Fruit fly (Drosophila melanogaster): ENCODE data around the gene CG42716.

The CG42716 gene

dm6 chr3L:16052145-16053025 lies 18.8 kb downstream of the CG42716 start:
- TF ChIP-seq CG32121 (GFP tag; IDR thresholded peaks at IDR 0.05) (no peak), Pif1A (GFP tag; optimal IDR thresholded peaks at IDR 0.05) (peak; percentile 50), CG9948 (tag; optimal IDR thresholded peaks at IDR 0.05) (no peak), D1 (tag; optimal IDR thresholded peaks at IDR 0.05) (peak; percentile 8), CG34367 (tag; optimal IDR thresholded peaks at IDR 0.05) (no peak), EcR (GFP tag; optimal IDR thresholded peaks at IDR 0.05) (peak; percentile 33), CG8301 (tag; optimal IDR thresholded peaks at IDR 0.05) (peak; percentile 13), CG15710 (tag; optimal IDR thresholded peaks at IDR 0.05) (no peak), rn (GFP tag; IDR thresholded peaks at IDR 0.05) (no peak), CG12605 (GFP tag; IDR thresholded peaks at IDR 0.05) (no peak), CG4496 (GFP tag; IDR thresholded peaks at IDR 0.05) (0 out of 3 replicates have a peak, but pooled peaks have one; percentile 13), Snoo (tag; optimal IDR thresholded peaks at IDR 0.05) (no peak), Ets98B (GFP tag; IDR thresholded peaks at IDR 0.05) (0 out of 2 replicates have a peak, but pooled peaks have one; percentile 12), Pif1B (GFP tag; optimal IDR thresholded peaks at IDR 0.05) (peak; percentile 45), CG17806 (tag; optimal IDR thresholded peaks at IDR 0.05) (no peak), CG13204 (GFP tag; optimal IDR thresholded peaks at IDR 0.05) (peak; percentile 8), CG14655 (GFP tag; optimal IDR thresholded peaks at IDR 0.05) (peak; percentile 13), CG10348 (GFP tag; IDR thresholded peaks at IDR 0.05) (no peak), CG8159 (tag; optimal IDR thresholded peaks at IDR 0.05) (peak; percentile 25), fd96Ca (GFP tag; IDR thresholded peaks at IDR 0.05) (peak; percentile 21; the same call in 1 of the 3 replicates), gl (tag; optimal IDR thresholded peaks at IDR 0.05) (peak; percentile 45)

- no peak for TF ChIP-seq Ets98B (GFP tag; IDR thresholded peaks at IDR 0.05)
These were observed 19.5 kb downstream of the CG42716 start for dm6 chr3L:16053026-16053556.

dm6 chr3L:16054095-16054494 lies 20.5 kb downstream of the CG42716 start:
- TF ChIP-seq CG14655 (GFP tag; optimal IDR thresholded peaks at IDR 0.05) (peak; percentile 34), EcR (GFP tag; optimal IDR thresholded peaks at IDR 0.05) (no peak), CG17806 (tag; optimal IDR thresholded peaks at IDR 0.05) (no peak), gl (tag; optimal IDR thresholded peaks at IDR 0.05) (no peak), CG15710 (tag; optimal IDR thresholded peaks at IDR 0.05) (peak; percentile 10), rn (GFP tag; IDR thresholded peaks at IDR 0.05) (no peak), CG8301 (tag; optimal IDR thresholded peaks at IDR 0.05) (peak; percentile 31), CG10348 (GFP tag; IDR thresholded peaks at IDR 0.05) (no peak), CG9948 (tag; optimal IDR thresholded peaks at IDR 0.05) (peak; percentile 17), Ets98B (GFP tag; IDR thresholded peaks at IDR 0.05) (peak; percentile 35; the same call in 1 of the 2 replicates), Snoo (tag; optimal IDR thresholded peaks at IDR 0.05) (no peak), CG13204 (GFP tag; optimal IDR thresholded peaks at IDR 0.05) (no peak), CG12605 (GFP tag; IDR thresholded peaks at IDR 0.05) (no peak), CG34367 (tag; optimal IDR thresholded peaks at IDR 0.05) (no peak), D1 (tag; optimal IDR thresholded peaks at IDR 0.05) (peak; percentile 11), Pif1B (GFP tag; optimal IDR thresholded peaks at IDR 0.05) (no peak), CG32121 (GFP tag; IDR thresholded peaks at IDR 0.05) (peak; percentile 53; the same call in 1 of the 2 replicates), CG8159 (tag; optimal IDR thresholded peaks at IDR 0.05) (peak; percentile 21), CG4496 (GFP tag; IDR thresholded peaks at IDR 0.05) (peak; percentile 47; the same call in 1 of the 3 replicates), fd96Ca (GFP tag; IDR thresholded peaks at IDR 0.05) (no peak), Pif1A (GFP tag; optimal IDR thresholded peaks at IDR 0.05) (peak; percentile 39)

dm6 chr3L:16056101-16056891 lies 22.7 kb downstream of the CG42716 start:
- TF ChIP-seq CG14655 (GFP tag; optimal IDR thresholded peaks at IDR 0.05) = peak; percentile 28
- TF ChIP-seq fd96Ca (GFP tag; IDR thresholded peaks at IDR 0.05) = no peak
- TF ChIP-seq EcR (GFP tag; optimal IDR thresholded peaks at IDR 0.05) = peak; percentile 25
- TF ChIP-seq rn (GFP tag; IDR thresholded peaks at IDR 0.05) = no peak
- TF ChIP-seq D1 (tag; optimal IDR thresholded peaks at IDR 0.05) = no peak

- TF ChIP-seq CG4496 (GFP tag; IDR thresholded peaks at IDR 0.05) (no peak; the same call in 2 of the 3 replicates), Pif1A (GFP tag; optimal IDR thresholded peaks at IDR 0.05) (no peak), EcR (GFP tag; optimal IDR thresholded peaks at IDR 0.05) (peak; percentile 36), CG14655 (GFP tag; optimal IDR thresholded peaks at IDR 0.05) (peak; percentile 80), CG8301 (tag; optimal IDR thresholded peaks at IDR 0.05) (peak; percentile 61), CG32121 (GFP tag; IDR thresholded peaks at IDR 0.05) (peak; percentile 31; the same call in 1 of the 2 replicates)
These were observed 27.4 kb downstream of the CG42716 start for dm6 chr3L:16060806-16061600.
